Fruit fly (Drosophila melanogaster): ENCODE measurements around the gene CG32448.

DNA sequence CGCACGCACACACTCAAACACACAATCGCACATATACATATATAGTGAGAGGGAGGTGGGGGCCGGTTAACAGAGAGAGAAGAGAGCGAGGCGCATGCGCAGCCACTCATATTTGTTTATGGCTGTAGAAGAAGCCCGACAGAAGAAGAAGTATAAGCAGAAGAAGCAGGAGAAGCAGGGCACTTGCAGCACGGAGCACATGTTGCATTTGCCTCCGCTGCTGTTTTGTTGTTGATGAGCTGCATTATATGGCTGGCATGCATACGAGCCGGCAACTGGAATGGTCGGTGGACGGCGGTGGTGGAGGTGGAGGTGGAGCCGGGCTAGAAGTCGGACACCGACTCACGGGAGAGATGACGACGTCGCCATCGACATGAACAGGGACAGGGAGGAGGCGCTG lies 27.9 kb downstream of the CG32448 start:
- no peak for TF ChIP-seq psq (optimal IDR thresholded peaks at IDR 0.05)
- TF ChIP-seq Myc (optimal IDR thresholded peaks at IDR 0.05) = no peak
- TF ChIP-seq Sin3A (optimal IDR thresholded peaks at IDR 0.05) = no peak
- TF ChIP-seq insv (optimal IDR thresholded peaks at IDR 0.05) = no peak
